Fruit fly (Drosophila melanogaster): ENCODE results near the gene CG31288.

DNA sequence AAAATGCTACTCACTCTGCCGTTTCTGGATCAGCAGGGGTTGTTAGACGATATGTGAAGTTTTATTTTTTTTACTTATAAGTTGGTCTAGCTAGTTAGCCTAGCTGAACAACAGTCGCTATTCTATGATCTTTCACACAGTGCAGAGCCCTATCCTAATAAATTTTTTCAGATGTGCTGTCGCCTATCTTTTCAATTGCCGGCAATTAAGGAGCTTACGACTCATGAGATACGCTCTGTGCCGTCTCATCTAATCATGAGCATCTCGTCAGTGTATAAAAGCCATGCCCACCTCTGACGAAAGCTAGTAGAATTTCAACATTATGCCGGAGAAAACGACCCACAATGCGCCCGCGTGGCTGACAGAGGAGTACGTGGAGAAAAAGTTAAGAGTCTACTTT is 29.4 kb downstream of the CG31288 start, which contains the start of the genes CG11889 and CG11891:
- TF ChIP-seq Ets98B (GFP tag; IDR thresholded peaks at IDR 0.05) (no peak), D1 (tag; optimal IDR thresholded peaks at IDR 0.05) (no peak), CG13204 (GFP tag; optimal IDR thresholded peaks at IDR 0.05) (no peak), CG4496 (GFP tag; IDR thresholded peaks at IDR 0.05) (no peak), CG12605 (GFP tag; IDR thresholded peaks at IDR 0.05) (no peak), CG15710 (tag; optimal IDR thresholded peaks at IDR 0.05) (no peak), CG34367 (tag; optimal IDR thresholded peaks at IDR 0.05) (no peak), gl (tag; optimal IDR thresholded peaks at IDR 0.05) (no peak), CG14655 (GFP tag; optimal IDR thresholded peaks at IDR 0.05) (no peak), Pif1B (GFP tag; optimal IDR thresholded peaks at IDR 0.05) (no peak), fd96Ca (GFP tag; IDR thresholded peaks at IDR 0.05) (no peak)

Data from whole organism, pupa.